Fruit fly (Drosophila melanogaster) whole organism, pupa: Measurements from ENCODE around the gene Jwa.
A peak's percentile ranks its signal among the peaks of the same experiment; 100 is the strongest.

ENCODE experiments used
- CG10348 ChIP-seq: fragments of 200-800 bp; sonication (Bioruptor generic); IDR thresholded peaks from 2 replicates; pipeline ENCODE4 v1.3.6; 2022; ENCODE audit warnings: missing biosample characterization, missing genetic modification characterization
- CG12605 ChIP-seq: fragments of 200-800 bp; sonication (Bioruptor generic); IDR thresholded peaks from 2 replicates; pipeline ENCODE4 v1.3.6; 2022; ENCODE audit warnings: missing biosample characterization, missing genetic modification characterization
- CG13204 ChIP-seq: fragments of 200-800 bp; sonication (Bioruptor generic); optimal IDR thresholded peaks from 2 replicates; lab custom pipeline; 2018; ENCODE audit warnings: missing biosample characterization, mild to moderate bottlenecking, missing genetic modification characterization, moderate library complexity
- CG14655 ChIP-seq: fragments of 200-800 bp; sonication (Bioruptor generic); optimal IDR thresholded peaks from 3 replicates; lab custom pipeline; 2017; ENCODE audit warnings: mild to moderate bottlenecking, missing biosample characterization, missing genetic modification reagents, missing genetic modification characterization
- CG15710 ChIP-seq: fragments of 200-800 bp; sonication (Bioruptor generic); optimal IDR thresholded peaks from 2 replicates; lab custom pipeline; 2018; ENCODE audit warnings: missing biosample characterization, mild to moderate bottlenecking, missing genetic modification characterization, moderate library complexity
- CG17806 ChIP-seq: fragments of 200-800 bp; sonication (Bioruptor generic); optimal IDR thresholded peaks from 2 replicates; lab custom pipeline; 2018; ENCODE audit warnings: missing biosample characterization, mild to moderate bottlenecking, missing genetic modification characterization, moderate library complexity
- CG32121 ChIP-seq: fragments of 200-800 bp; sonication (Bioruptor generic); IDR thresholded peaks from 2 replicates; pipeline ENCODE4 v1.3.6; 2022; ENCODE audit warnings: missing biosample characterization, missing genetic modification characterization
- CG34367 ChIP-seq: fragments of 200-800 bp; sonication (Bioruptor generic); optimal IDR thresholded peaks from 2 replicates; lab custom pipeline; 2018; ENCODE audit warnings: missing biosample characterization, mild to moderate bottlenecking, missing genetic modification characterization
- CG4496 ChIP-seq: fragments of 200-800 bp; sonication (Bioruptor generic); IDR thresholded peaks from 3 replicates; pipeline ENCODE4 v1.3.6; 2022; ENCODE audit warnings: missing biosample characterization, missing genetic modification characterization
- CG8159 ChIP-seq: fragments of 200-800 bp; sonication (Bioruptor generic); optimal IDR thresholded peaks from 3 replicates; lab custom pipeline; 2018; ENCODE audit warnings: missing biosample characterization, mild to moderate bottlenecking, missing genetic modification characterization, moderate library complexity
- CG8301 ChIP-seq: fragments of 200-800 bp; sonication (Bioruptor generic); optimal IDR thresholded peaks from 2 replicates; lab custom pipeline; 2018; ENCODE audit warnings: missing biosample characterization, mild to moderate bottlenecking, missing genetic modification characterization
- CG9948 ChIP-seq: fragments of 200-800 bp; sonication (Bioruptor generic); optimal IDR thresholded peaks from 2 replicates; lab custom pipeline; 2018; ENCODE audit warnings: missing biosample characterization, mild to moderate bottlenecking, missing genetic modification characterization, moderate library complexity
- D1 ChIP-seq: fragments of 200-800 bp; sonication (Bioruptor generic); optimal IDR thresholded peaks from 2 replicates; lab custom pipeline; 2018; ENCODE audit warnings: missing biosample characterization, mild to moderate bottlenecking, missing genetic modification characterization, moderate library complexity
- EcR ChIP-seq: fragments of 200-800 bp; sonication (Bioruptor generic); optimal IDR thresholded peaks from 3 replicates; lab custom pipeline; 2019; ENCODE audit warnings: missing biosample characterization, missing genetic modification characterization, mild to moderate bottlenecking, moderate library complexity, missing genetic modification reagents
- Ets98B ChIP-seq: fragments of 200-800 bp; sonication (Bioruptor generic); IDR thresholded peaks from 2 replicates; pipeline ENCODE4 v1.3.6; 2022; ENCODE audit warnings: missing biosample characterization, missing genetic modification characterization
- Pif1A ChIP-seq: fragments of 200-800 bp; sonication (Bioruptor generic); optimal IDR thresholded peaks from 3 replicates; lab custom pipeline; 2016; ENCODE audit warnings: missing biosample characterization, missing genetic modification characterization
- Pif1B ChIP-seq: fragments of 200-800 bp; sonication (Bioruptor generic); optimal IDR thresholded peaks from 3 replicates; lab custom pipeline; 2016; ENCODE audit warnings: missing biosample characterization, missing genetic modification characterization
- Snoo ChIP-seq: fragments of 200-800 bp; sonication (Bioruptor generic); optimal IDR thresholded peaks from 3 replicates; lab custom pipeline; 2017; ENCODE audit warnings: missing biosample characterization, mild to moderate bottlenecking, missing genetic modification characterization, inconsistent platforms
- fd96Ca ChIP-seq: fragments of 200-800 bp; sonication (Bioruptor generic); IDR thresholded peaks from 3 replicates; pipeline ENCODE4 v1.3.6; 2022; ENCODE audit warnings: missing biosample characterization, missing genetic modification characterization
- gl ChIP-seq: fragments of 200-800 bp; sonication (Bioruptor generic); optimal IDR thresholded peaks from 2 replicates; lab custom pipeline; 2018; ENCODE audit warnings: missing biosample characterization, mild to moderate bottlenecking, missing genetic modification characterization
- rn ChIP-seq: fragments of 200-800 bp; sonication (Bioruptor generic); IDR thresholded peaks from 2 replicates; pipeline ENCODE4 v1.3.6; 2022; ENCODE audit warnings: missing biosample characterization, missing genetic modification characterization

Jwa gene

DNA sequence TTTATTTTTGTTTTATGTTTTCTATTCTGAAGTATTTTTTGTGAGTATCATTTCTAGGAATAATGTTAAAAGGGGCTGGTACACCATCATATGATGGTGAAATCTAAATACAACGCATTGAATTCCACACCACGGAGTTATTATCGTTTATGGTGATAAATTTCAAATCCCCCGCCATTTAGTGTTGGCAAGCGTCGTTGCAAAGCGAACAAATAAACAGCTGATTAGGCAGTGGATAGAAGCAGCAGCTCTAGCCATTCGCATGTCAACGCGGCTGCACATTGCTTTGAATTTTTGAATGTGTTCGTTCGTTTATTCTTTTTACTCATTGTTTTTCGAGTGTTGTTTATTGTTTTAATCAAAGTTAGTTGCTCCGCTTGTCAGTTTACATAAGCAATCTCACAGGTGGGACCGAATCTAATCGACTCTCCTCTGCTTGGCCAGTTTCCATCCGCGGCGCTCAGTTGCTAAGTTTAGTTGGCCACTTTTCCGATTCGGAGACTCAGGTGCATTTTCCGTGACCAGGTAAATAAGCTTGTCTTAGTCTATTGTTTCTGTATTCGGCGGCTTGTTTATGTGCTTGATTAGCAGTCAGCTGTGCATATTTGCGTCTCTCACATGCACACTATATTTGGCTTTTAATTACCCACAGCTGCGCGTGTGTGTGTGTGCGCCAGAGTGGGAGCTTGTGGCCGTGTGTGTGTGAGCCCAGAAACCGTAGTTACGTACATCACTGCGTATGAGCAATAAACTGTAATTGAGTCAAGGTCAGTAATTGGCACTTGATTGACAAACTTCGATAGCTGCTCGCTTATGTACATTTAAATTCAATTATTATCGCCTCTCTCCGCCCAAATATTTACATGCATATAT is 28.3 kb downstream of the Jwa start, which contains the start of the genes Mst36Fa and CG31751:
Gene Mst36Fa (minus strand): TSS at position 51 of the 873 bp plus-strand sequence.
Gene CG31751 (plus strand): TSS at position 274 of the 873 bp plus-strand sequence.
- TF ChIP-seq CG12605 (no peak), D1 (tag; lab: Kevin White, UChicago) (no peak), rn (GFP tag; lab: Robert Waterston, UW) (no peak), CG32121 (GFP tag; lab: Robert Waterston, UW) (no peak), CG9948 (tag; lab: Kevin White, UChicago) (no peak), CG34367 (tag; lab: Kevin White, UChicago) (no peak), gl (tag; lab: Kevin White, UChicago) (no peak), CG8159 (tag; lab: Kevin White, UChicago) (no peak), CG15710 (tag; lab: Kevin White, UChicago) (no peak), fd96Ca (GFP tag; lab: Robert Waterston, UW) (no peak), CG14655 (GFP tag; lab: Kevin White, UChicago) (no peak), Ets98B (GFP tag; lab: Robert Waterston, UW) (0 out of 2 replicates have a peak, but pooled peaks have one; percentile 23), CG10348 (0 out of 2 replicates have a peak, but pooled peaks have one; percentile 6), CG8301 (tag; lab: Kevin White, UChicago) (no peak), Pif1A (GFP tag; lab: Kevin White, UChicago) (no peak), CG4496 (peak; percentile 46; the same call in 1 of the 3 replicates), Pif1B (no peak), Snoo (tag; lab: Kevin White, UChicago) (no peak), EcR (GFP tag; lab: Kevin White, UChicago) (no peak), CG13204 (GFP tag; lab: Kevin White, UChicago) (no peak), CG17806 (tag; lab: Kevin White, UChicago) (no peak)

- TF ChIP-seq CG10348 (no peak), CG32121 (GFP tag; lab: Robert Waterston, UW) (no peak)
- TF ChIP-seq, all 21 proteins: peak for 0
These were observed 30.5 kb downstream of the Jwa start, which contains the start of gene Mst36Fb for dm6 chr2L:18674994-18675393. TSS of gene Mst36Fb (minus strand) at chr2L:18675094.

DNA sequence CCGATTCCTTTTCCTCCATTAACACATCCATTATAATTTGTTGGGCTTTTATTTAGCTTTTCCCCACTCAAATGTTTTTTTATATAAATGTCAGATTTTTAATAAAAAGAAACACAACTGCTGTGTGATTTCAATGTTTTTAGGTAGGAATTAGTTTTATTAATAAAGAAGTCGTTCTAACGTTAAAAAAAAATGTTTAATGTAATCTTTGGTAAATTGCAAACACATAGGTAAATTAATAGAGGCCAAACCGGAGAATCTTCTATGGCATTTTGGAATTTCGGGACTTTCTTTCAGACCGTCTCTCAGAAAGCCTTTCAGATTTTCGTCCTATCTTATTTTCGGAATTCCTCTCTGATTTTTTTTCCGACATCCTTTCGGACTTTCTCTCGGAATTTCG is 32.3 kb downstream of the Jwa start, which contains the start of gene CG43339:
Gene CG43339 (minus strand): TSS at position 101 of the 400 bp plus-strand sequence.
- TF ChIP-seq EcR (GFP tag; lab: Kevin White, UChicago) = no peak
- no peak for TF ChIP-seq Snoo (tag; lab: Kevin White, UChicago)
- TF ChIP-seq CG4496 = no peak
- TF ChIP-seq fd96Ca (GFP tag; lab: Robert Waterston, UW) = no peak
- TF ChIP-seq CG8159 (tag; lab: Kevin White, UChicago) = no peak
- TF ChIP-seq D1 (tag; lab: Kevin White, UChicago) = no peak
- TF ChIP-seq CG14655 (GFP tag; lab: Kevin White, UChicago) = no peak
- TF ChIP-seq CG8301 (tag; lab: Kevin White, UChicago) = no peak
- no peak for TF ChIP-seq rn (GFP tag; lab: Robert Waterston, UW)
- no peak for TF ChIP-seq Ets98B (GFP tag; lab: Robert Waterston, UW)
- TF ChIP-seq CG10348 = no peak
- no peak for TF ChIP-seq gl (tag; lab: Kevin White, UChicago)
- TF ChIP-seq CG13204 (GFP tag; lab: Kevin White, UChicago) = no peak
- no peak for TF ChIP-seq CG17806 (tag; lab: Kevin White, UChicago)
- no peak for TF ChIP-seq CG32121 (GFP tag; lab: Robert Waterston, UW)
- no peak for TF ChIP-seq CG9948 (tag; lab: Kevin White, UChicago)
- TF ChIP-seq CG34367 (tag; lab: Kevin White, UChicago) = no peak
- no peak for TF ChIP-seq Pif1B

dm6 chr2L:18671146-18671545 is 34.4 kb downstream of the Jwa start, which contains the start of gene CG43338:
TSS of gene CG43338 (minus strand) at chr2L:18671246.
- TF ChIP-seq CG10348 (no peak), CG8159 (tag; lab: Kevin White, UChicago) (no peak), fd96Ca (GFP tag; lab: Robert Waterston, UW) (no peak), CG12605 (no peak), Pif1B (no peak), Ets98B (GFP tag; lab: Robert Waterston, UW) (no peak), CG8301 (tag; lab: Kevin White, UChicago) (no peak), CG15710 (tag; lab: Kevin White, UChicago) (no peak), Pif1A (GFP tag; lab: Kevin White, UChicago) (no peak), D1 (tag; lab: Kevin White, UChicago) (no peak), CG32121 (GFP tag; lab: Robert Waterston, UW) (no peak), Snoo (tag; lab: Kevin White, UChicago) (no peak), gl (tag; lab: Kevin White, UChicago) (no peak), CG4496 (no peak), EcR (GFP tag; lab: Kevin White, UChicago) (no peak), CG14655 (GFP tag; lab: Kevin White, UChicago) (no peak), CG13204 (GFP tag; lab: Kevin White, UChicago) (no peak), rn (GFP tag; lab: Robert Waterston, UW) (no peak)
- TF ChIP-seq, all 21 proteins: peak for 0

- no peak for TF ChIP-seq CG17806 (tag; lab: Kevin White, UChicago)
- TF ChIP-seq Snoo (tag; lab: Kevin White, UChicago) = no peak
- TF ChIP-seq EcR (GFP tag; lab: Kevin White, UChicago) = no peak
- TF ChIP-seq Ets98B (GFP tag; lab: Robert Waterston, UW) = no peak
- TF ChIP-seq Pif1A (GFP tag; lab: Kevin White, UChicago) = no peak
- TF ChIP-seq D1 (tag; lab: Kevin White, UChicago) = peak; percentile 47
- TF ChIP-seq Pif1B = no peak
- TF ChIP-seq CG8159 (tag; lab: Kevin White, UChicago) = no peak
- no peak for TF ChIP-seq fd96Ca (GFP tag; lab: Robert Waterston, UW)
These were observed 39.4 kb downstream of the Jwa start for dm6 chr2L:18665952-18666606.
